Fruit fly (Drosophila melanogaster) whole organism, embryonic: Measurements from ENCODE around the gene pps.

Experiments used
- ATbp ChIP-seq: fragments of 200-800 bp; sonication (Bioruptor generic); optimal IDR thresholded peaks from 2 replicates; lab custom pipeline; 2017; ENCODE audit warnings: missing biosample characterization, mild to moderate bottlenecking, missing genetic modification characterization, missing genetic modification reagents
- Bgb ChIP-seq: fragments of 200-800 bp; sonication (Bioruptor generic); IDR thresholded peaks from 2 replicates; pipeline ENCODE4 v1.3.6; 2022; ENCODE audit warnings: missing biosample characterization, missing genetic modification characterization; ENCODE audit not compliant: partially characterized antibody
- CG12219 ChIP-seq: fragments of 200-800 bp; sonication (Bioruptor generic); optimal IDR thresholded peaks from 3 replicates; lab custom pipeline; 2018; ENCODE audit warnings: missing biosample characterization, mild to moderate bottlenecking, missing genetic modification characterization
- CG12659 ChIP-seq: fragments of 200-800 bp; sonication (Bioruptor generic); optimal IDR thresholded peaks from 3 replicates; lab custom pipeline; 2017; ENCODE audit warnings: mild to moderate bottlenecking, missing biosample characterization, missing genetic modification reagents, missing genetic modification characterization
- CG13287 ChIP-seq: fragments of 200-800 bp; sonication (Bioruptor generic); IDR thresholded peaks from 2 replicates; pipeline ENCODE4 v1.3.6; 2022; ENCODE audit warnings: missing biosample characterization, missing genetic modification characterization; ENCODE audit not compliant: partially characterized antibody
- CG14710 ChIP-seq: fragments of 200-800 bp; sonication (Bioruptor generic); optimal IDR thresholded peaks from 3 replicates; lab custom pipeline; 2019; ENCODE audit warnings: missing biosample characterization, mild to moderate bottlenecking, missing genetic modification characterization, moderate library complexity
- CG15479 ChIP-seq: fragments of 200-800 bp; sonication (Bioruptor generic); optimal IDR thresholded peaks from 3 replicates; lab custom pipeline; 2019; ENCODE audit warnings: missing biosample characterization, mild to moderate bottlenecking, missing genetic modification characterization, moderate library complexity
- CG16815 ChIP-seq: fragments of 200-800 bp; sonication (Bioruptor generic); optimal IDR thresholded peaks from 3 replicates; lab custom pipeline; 2017; ENCODE audit warnings: missing biosample characterization, mild to moderate bottlenecking, missing genetic modification characterization
- CG17385 ChIP-seq: fragments of 200-800 bp; sonication (Bioruptor generic); optimal IDR thresholded peaks from 3 replicates; lab custom pipeline; 2018; ENCODE audit warnings: missing biosample characterization, mild to moderate bottlenecking, missing genetic modification characterization
- CG17802 ChIP-seq: fragments of 200-800 bp; sonication (Bioruptor generic); optimal IDR thresholded peaks from 2 replicates; lab custom pipeline; 2018; ENCODE audit warnings: missing biosample characterization, mild to moderate bottlenecking, missing genetic modification characterization, moderate library complexity
- CG3407 ChIP-seq: fragments of 200-800 bp; sonication (Bioruptor generic); optimal IDR thresholded peaks from 2 replicates; lab custom pipeline; 2018; ENCODE audit warnings: missing biosample characterization, mild to moderate bottlenecking, missing genetic modification characterization
- CG34224 ChIP-seq: fragments of 200-800 bp; sonication (Bioruptor generic); IDR thresholded peaks from 3 replicates; pipeline ENCODE4 v1.3.6; 2022; ENCODE audit warnings: missing biosample characterization, missing genetic modification characterization; ENCODE audit not compliant: partially characterized antibody
- CG34422 ChIP-seq: fragments of 200-800 bp; sonication (Bioruptor generic); IDR thresholded peaks from 3 replicates; pipeline ENCODE4 v1.3.6; 2022; ENCODE audit warnings: missing biosample characterization, missing genetic modification characterization
- CG3726 ChIP-seq: fragments of 200-800 bp; sonication (Bioruptor generic); IDR thresholded peaks from 3 replicates; pipeline ENCODE4, ENCODE4 v1.3.6; 2022; ENCODE audit warnings: missing biosample characterization, missing genetic modification characterization
- CG6272 ChIP-seq: fragments of 200-800 bp; sonication (Bioruptor generic); IDR thresholded peaks from 2 replicates; pipeline ENCODE4 v1.3.6; 2022; ENCODE audit warnings: missing biosample characterization, missing genetic modification characterization
- CG6791 ChIP-seq: fragments of 200-800 bp; sonication (Bioruptor generic); IDR thresholded peaks from 3 replicates; pipeline ENCODE4 v1.3.6; 2022; ENCODE audit warnings: missing biosample characterization, missing genetic modification characterization; ENCODE audit not compliant: partially characterized antibody
- CG7271 ChIP-seq: fragments of 200-800 bp; sonication (Bioruptor generic); optimal IDR thresholded peaks from 2 replicates; lab custom pipeline; 2018; ENCODE audit warnings: missing biosample characterization, mild to moderate bottlenecking, missing genetic modification characterization, moderate library complexity
- CG8359 ChIP-seq: fragments of 200-800 bp; sonication (Bioruptor generic); optimal IDR thresholded peaks from 2 replicates; lab custom pipeline; 2017; ENCODE audit warnings: missing biosample characterization, mild to moderate bottlenecking, missing genetic modification characterization, borderline replicate concordance
- Dbx ChIP-seq: fragments of 200-800 bp; sonication (Bioruptor generic); IDR thresholded peaks from 3 replicates; pipeline ENCODE4 v1.3.6; 2022; ENCODE audit warnings: missing biosample characterization, missing genetic modification characterization
- Dip2 ChIP-seq: fragments of 200-800 bp; sonication (Bioruptor generic); IDR thresholded peaks from 2 replicates; pipeline ENCODE4 v1.3.6; 2022; ENCODE audit warnings: missing biosample characterization, missing genetic modification characterization
- Doc2 ChIP-seq: fragments of 200-800 bp; sonication (Bioruptor generic); IDR thresholded peaks from 2 replicates; pipeline ENCODE4 v1.3.6; 2022; ENCODE audit warnings: missing biosample characterization, missing genetic modification characterization
- MBD-R2 ChIP-seq: fragments of 200-800 bp; sonication (Bioruptor generic); IDR thresholded peaks from 2 replicates; pipeline ENCODE4 v1.3.6; 2022; ENCODE audit warnings: missing biosample characterization, missing genetic modification characterization
- Meics ChIP-seq: fragments of 200-800 bp; sonication (Bioruptor generic); optimal IDR thresholded peaks from 2 replicates; lab custom pipeline; 2017; ENCODE audit warnings: missing biosample characterization, mild to moderate bottlenecking, missing genetic modification characterization
- Mes4 ChIP-seq: fragments of 200-800 bp; sonication (Bioruptor generic); optimal IDR thresholded peaks from 2 replicates; lab custom pipeline; 2016; ENCODE audit warnings: missing biosample characterization, missing genetic modification characterization
- Pdp1 ChIP-seq, 2 experiments: fragments of 200-800 bp; sonication (Bioruptor generic); optimal IDR thresholded peaks; 3 replicates each; lab custom pipeline; 2016; ENCODE audit warnings: missing biosample characterization in 2 of 2, missing genetic modification characterization in 2 of 2, mild to moderate bottlenecking in 1 of 2, moderate library complexity in 1 of 2
- Side ChIP-seq: fragments of 200-800 bp; sonication (Bioruptor generic); optimal IDR thresholded peaks from 2 replicates; lab custom pipeline; 2016; ENCODE audit warnings: missing biosample characterization, missing genetic modification characterization
- Tbp ChIP-seq: fragments of >200 bp; optimal IDR thresholded peaks from 2 replicates; lab custom pipeline; 2018; ENCODE audit warnings: missing biosample characterization, missing genetic modification characterization
- Vsx1 ChIP-seq: fragments of 200-800 bp; sonication (Bioruptor generic); optimal IDR thresholded peaks from 2 replicates; lab custom pipeline; 2017; ENCODE audit warnings: missing biosample characterization, mild to moderate bottlenecking, missing genetic modification characterization, missing genetic modification reagents
- abd-A ChIP-seq: fragments of 200-800 bp; sonication (Bioruptor generic); optimal IDR thresholded peaks from 3 replicates; lab custom pipeline; 2019; ENCODE audit warnings: missing biosample characterization, mild to moderate bottlenecking, missing genetic modification characterization, moderate library complexity
- amos ChIP-seq: fragments of 200-800 bp; sonication (Bioruptor generic); IDR thresholded peaks from 2 replicates; pipeline ENCODE4 v1.3.6; 2022; ENCODE audit warnings: missing biosample characterization, missing genetic modification characterization; ENCODE audit not compliant: partially characterized antibody
- ash1 ChIP-seq: fragments of 200-800 bp; sonication (Bioruptor generic); optimal IDR thresholded peaks from 2 replicates; lab custom pipeline; 2018; ENCODE audit warnings: missing biosample characterization, mild to moderate bottlenecking, missing genetic modification characterization
- cato ChIP-seq: fragments of 200-800 bp; sonication (Bioruptor generic); optimal IDR thresholded peaks from 2 replicates; lab custom pipeline; 2016; ENCODE audit warnings: missing biosample characterization, missing genetic modification characterization, borderline replicate concordance
- danr ChIP-seq: fragments of 200-800 bp; sonication (Bioruptor generic); IDR thresholded peaks from 2 replicates; pipeline ENCODE4 v1.3.6; 2022; ENCODE audit warnings: missing biosample characterization, missing genetic modification characterization
- dati ChIP-seq: fragments of 200-800 bp; sonication (Bioruptor generic); IDR thresholded peaks from 2 replicates; pipeline ENCODE4 v1.3.6; 2022; ENCODE audit warnings: missing biosample characterization, missing genetic modification characterization
- fu2 ChIP-seq: fragments of 200-800 bp; sonication (Bioruptor generic); optimal IDR thresholded peaks from 2 replicates; lab custom pipeline; 2016; ENCODE audit warnings: missing biosample characterization, missing genetic modification characterization
- h ChIP-seq: fragments of >200 bp; optimal IDR thresholded peaks from 2 replicates; lab custom pipeline; 2017
- mam ChIP-seq: fragments of 200-800 bp; sonication (Bioruptor generic); optimal IDR thresholded peaks from 3 replicates; lab custom pipeline; 2016; ENCODE audit warnings: missing biosample characterization, missing genetic modification characterization
- nerfin-1 ChIP-seq: fragments of 200-800 bp; sonication (Bioruptor generic); optimal IDR thresholded peaks from 3 replicates; lab custom pipeline; 2019; ENCODE audit warnings: missing biosample characterization, mild to moderate bottlenecking, missing genetic modification characterization, moderate library complexity
- pb ChIP-seq: fragments of 200-800 bp; sonication (Bioruptor generic); optimal IDR thresholded peaks from 3 replicates; lab custom pipeline; 2016; ENCODE audit warnings: missing biosample characterization, missing genetic modification characterization
- peb ChIP-seq: fragments of 200-800 bp; sonication (Bioruptor generic); IDR thresholded peaks from 2 replicates; pipeline ENCODE4 v1.3.6; 2022; ENCODE audit warnings: missing biosample characterization, missing genetic modification characterization
- repo ChIP-seq: fragments of 200-800 bp; sonication (Bioruptor generic); optimal IDR thresholded peaks from 2 replicates; lab custom pipeline; 2016; ENCODE audit warnings: missing biosample characterization, missing genetic modification characterization
- sc ChIP-seq, 3 experiments: fragments of >200 bp in 2 of 3; fragments of 200-800 bp in 1 of 3; sonication (Bioruptor generic) in 1 of 3; optimal IDR thresholded peaks; 2 replicates in 2 of 3; 3 replicates in 1 of 3; lab custom pipeline; 2017; ENCODE audit warnings: mild to moderate bottlenecking in 1 of 3, missing biosample characterization in 1 of 3, missing genetic modification characterization in 1 of 3, missing genetic modification reagents in 1 of 3
- shn ChIP-seq: fragments of 200-800 bp; sonication (Bioruptor generic); optimal IDR thresholded peaks from 3 replicates; lab custom pipeline; 2016; ENCODE audit warnings: missing biosample characterization, missing genetic modification characterization
- slp2 ChIP-seq: fragments of 200-800 bp; sonication (Bioruptor generic); optimal IDR thresholded peaks from 2 replicates; lab custom pipeline; 2016; ENCODE audit warnings: missing biosample characterization, missing genetic modification characterization
- tgo ChIP-seq: fragments of 200-800 bp; sonication (Bioruptor generic); IDR thresholded peaks from 3 replicates; pipeline ENCODE4 v1.3.6; 2022; ENCODE audit warnings: missing biosample characterization, missing genetic modification characterization
- trem ChIP-seq: fragments of 200-800 bp; optimal IDR thresholded peaks from 3 replicates; lab custom pipeline; 2019; ENCODE audit warnings: missing biosample characterization, mild to moderate bottlenecking, missing genetic modification characterization, moderate library complexity
- vvl ChIP-seq: fragments of 200-800 bp; sonication (Bioruptor generic); IDR thresholded peaks from 2 replicates; pipeline ENCODE4 v1.3.6; 2022; ENCODE audit warnings: missing biosample characterization, missing genetic modification characterization
- wor ChIP-seq: fragments of 200-800 bp; sonication (Bioruptor generic); IDR thresholded peaks from 2 replicates; pipeline ENCODE4 v1.3.6; 2022; ENCODE audit warnings: missing biosample characterization, missing genetic modification characterization

Gene pps

dm6 chr3R:12406235-12407196 is 7.1 kb upstream of the pps start, which contains the start of gene CG5167 (continued):
- no peak for TF ChIP-seq Mes4 (GFP tag; lab: Kevin White, UChicago)
- no peak for TF ChIP-seq h (lab: Kevin White, UChicago)
- TF ChIP-seq Doc2 (GFP tag; lab: Robert Waterston, UW) = no peak
- no peak for TF ChIP-seq ash1 (GFP tag; lab: Kevin White, UChicago)
- no peak for TF ChIP-seq peb (GFP tag; lab: Robert Waterston, UW)
- TF ChIP-seq CG8359 (GFP tag; lab: Kevin White, UChicago) = no peak
- TF ChIP-seq Dip2 (GFP tag; lab: Robert Waterston, UW) = no peak
- TF ChIP-seq Dbx (GFP tag; lab: Robert Waterston, UW) = no peak
- TF ChIP-seq abd-A = no peak
- TF ChIP-seq CG17385 (GFP tag; lab: Kevin White, UChicago) = peak; percentile 23
- TF ChIP-seq shn (GFP tag; lab: Kevin White, UChicago) = no peak
- peak; percentile 49; the same call in 1 of the 2 replicates for TF ChIP-seq vvl
- TF ChIP-seq CG12659 (GFP tag; lab: Kevin White, UChicago) = peak; percentile 20
- no peak for TF ChIP-seq CG16815 (GFP tag; lab: Kevin White, UChicago)
- TF ChIP-seq sc (optimal IDR thresholded peaks at IDR 0.05; lab: Kevin White, UChicago) = no peak
- TF ChIP-seq sc (GFP tag; optimal IDR thresholded peaks at IDR 0.05; lab: Kevin White, UChicago) = no peak
- TF ChIP-seq Pdp1 (GFP tag; optimal IDR thresholded peaks at IDR 0.05; lab: Kevin White, UChicago) = peak in 1 of 2 experiments; percentile 16
- no peak for TF ChIP-seq Side (GFP tag; lab: Kevin White, UChicago)
- no peak for TF ChIP-seq CG6272 (GFP tag; lab: Robert Waterston, UW)
- TF ChIP-seq Bgb (GFP tag; lab: Robert Waterston, UW) = no peak
- no peak for TF ChIP-seq wor (GFP tag; lab: Robert Waterston, UW)
- TF ChIP-seq danr = no peak
- TF ChIP-seq trem = peak; percentile 58
- TF ChIP-seq ATbp = no peak
- TF ChIP-seq fu2 = no peak
- no peak for TF ChIP-seq cato (GFP tag; lab: Kevin White, UChicago)
- peak; percentile 38 for TF ChIP-seq Meics
- TF ChIP-seq pb (GFP tag; lab: Kevin White, UChicago) = no peak
- TF ChIP-seq CG7271 = no peak
- TF ChIP-seq dati (GFP tag; lab: Robert Waterston, UW) = no peak
- TF ChIP-seq nerfin-1 = peak; percentile 7
- TF ChIP-seq CG3407 (GFP tag; lab: Kevin White, UChicago) = no peak
- TF ChIP-seq CG14710 (tag; lab: Kevin White, UChicago) = peak; percentile 51
- no peak for TF ChIP-seq CG15479 (GFP tag; lab: Kevin White, UChicago)
- TF ChIP-seq CG34422 = 0 out of 3 replicates have a peak, but pooled peaks have one; percentile 30
- TF ChIP-seq Tbp (GFP tag; lab: Kevin White, UChicago) = no peak
- no peak for TF ChIP-seq CG12219 (GFP tag; lab: Kevin White, UChicago)
- TF ChIP-seq slp2 (GFP tag; lab: Kevin White, UChicago) = no peak
- TF ChIP-seq CG13287 = peak; percentile 52; the same call in 1 of the 2 replicates
- TF ChIP-seq CG17802 (tag; lab: Kevin White, UChicago) = no peak
- TF ChIP-seq mam (GFP tag; lab: Kevin White, UChicago) = no peak
- TF ChIP-seq CG6791 (GFP tag; lab: Robert Waterston, UW) = no peak
- no peak for TF ChIP-seq CG3726 (GFP tag; lab: Robert Waterston, UW)
- TF ChIP-seq CG34224 = peak; percentile 43; the same call in 2 of the 3 replicates
- peak; percentile 21; the same call in 1 of the 2 replicates for TF ChIP-seq MBD-R2
- TF ChIP-seq tgo (GFP tag; lab: Robert Waterston, UW) = no peak
- TF ChIP-seq repo (GFP tag; lab: Kevin White, UChicago) = no peak
- TF ChIP-seq Vsx1 (GFP tag; lab: Kevin White, UChicago) = peak; percentile 9
- peak; percentile 7; the same call in 1 of the 2 replicates for TF ChIP-seq amos (GFP tag; lab: Robert Waterston, UW)
